Fruit fly (Drosophila melanogaster): Measurements from ENCODE around the gene CG5026.

DNA sequence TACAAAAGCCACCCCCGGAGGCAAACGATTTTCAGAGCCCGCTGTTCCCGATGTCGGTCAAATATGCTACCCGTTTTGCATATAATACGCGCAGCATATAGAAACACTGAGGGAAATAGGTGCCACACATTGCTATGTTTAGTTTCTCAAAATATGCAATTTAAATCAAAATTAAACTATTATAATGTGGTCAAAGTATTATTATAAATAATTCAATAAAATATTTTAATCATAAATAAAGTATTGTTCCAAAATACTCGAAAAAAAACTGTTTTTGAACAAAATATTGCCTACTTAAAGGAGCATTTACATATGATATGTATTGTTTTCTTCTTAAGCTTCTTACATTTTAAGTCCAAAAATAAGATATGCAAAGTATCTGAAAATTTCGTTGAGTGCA, 17.4 kb upstream of the CG5026 start:
- TF ChIP-seq CTCF (optimal IDR thresholded peaks at IDR 0.05) (no peak), CG8478 (optimal IDR thresholded peaks at IDR 0.05) (no peak)

All from S2 (cell line).